Worm (Caenorhabditis elegans): ENCODE measurements around the gene K09H11.6.
A peak's percentile ranks its signal among the peaks of the same experiment; 100 is the strongest.

The K09H11.6 gene

DNA sequence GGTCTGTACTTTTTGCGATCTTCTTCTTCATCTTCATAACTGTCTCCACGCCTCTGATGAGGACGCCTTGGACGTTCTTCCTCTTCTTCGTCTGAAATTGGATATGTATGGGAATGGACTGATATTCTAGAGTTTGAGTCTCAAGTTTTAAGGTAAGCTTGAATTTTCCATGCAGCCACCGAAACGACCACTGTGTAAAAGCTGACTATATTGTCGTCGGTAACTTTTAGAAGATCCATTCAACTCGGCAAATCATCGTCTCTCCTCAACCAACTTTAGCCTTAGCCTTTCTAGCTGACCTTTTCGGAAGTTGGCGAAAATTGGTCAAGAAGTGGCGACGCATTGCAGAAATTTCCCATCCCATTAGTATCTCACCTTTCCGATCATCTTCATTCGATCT lies 11.6 kb downstream of the K09H11.6 start:
- TF ChIP-seq madf-6 (GFP tag; IDR thresholded peaks at IDR 0.05) (0 out of 2 replicates have a peak, but pooled peaks have one; percentile 17), efl-1 (GFP tag; optimal IDR thresholded peaks at IDR 0.05) (no peak)

DNA sequence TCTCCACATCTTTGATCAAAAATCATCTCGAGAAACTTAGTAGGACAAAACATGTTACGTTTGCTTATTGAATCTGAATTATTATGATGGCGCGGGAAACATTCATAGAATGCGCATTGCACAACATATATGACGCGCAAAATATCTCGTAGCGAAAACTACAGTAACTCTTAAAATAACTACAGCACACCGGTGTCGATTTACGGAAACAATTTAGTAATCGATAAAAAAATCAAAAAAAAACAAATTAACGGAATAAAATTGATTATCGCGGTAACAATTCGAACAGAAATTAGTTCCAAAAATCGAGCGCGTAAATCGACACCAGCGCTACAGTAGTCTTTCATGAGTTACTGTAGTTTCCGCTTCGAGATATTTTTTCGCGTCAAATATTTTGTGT lies 13.9 kb downstream of the K09H11.6 start:
- TF ChIP-seq lin-26 (GFP tag; IDR thresholded peaks at IDR 0.05) (no peak), B0261.1 (tag; optimal IDR thresholded peaks at IDR 0.05) (no peak), Y67H2A.10 (GFP tag; conservative IDR thresholded peaks at IDR 0.05) (no peak), efl-1 (GFP tag; optimal IDR thresholded peaks at IDR 0.05) (peak; percentile 34), T07F8.4 (tag; optimal IDR thresholded peaks at IDR 0.05) (no peak), snpc-3.4 (tag; optimal IDR thresholded peaks at IDR 0.05) (no peak), xnd-1 (tag; optimal IDR thresholded peaks at IDR 0.05) (peak; percentile 34), F57A8.1 (GFP tag; optimal IDR thresholded peaks at IDR 0.05) (no peak), F57C9.4 (tag; optimal IDR thresholded peaks at IDR 0.05) (no peak), ceh-58 (GFP tag; IDR thresholded peaks at IDR 0.05) (0 out of 2 replicates have a peak, but pooled peaks have one; percentile 19), egl-18 (GFP tag; IDR thresholded peaks at IDR 0.05) (no peak), lin-40 (tag; optimal IDR thresholded peaks at IDR 0.05) (no peak), sdz-38 (tag; optimal IDR thresholded peaks at IDR 0.05) (no peak), hmg-20 (GFP tag; IDR thresholded peaks at IDR 0.05) (no peak), ets-4 (GFP tag; optimal IDR thresholded peaks at IDR 0.05) (no peak), lsl-1 (GFP tag; optimal IDR thresholded peaks at IDR 0.05) (peak; percentile 53), snpc-1.3 (tag; optimal IDR thresholded peaks at IDR 0.05; ENCODE audit: insufficient read depth) (no peak), egrh-3 (GFP tag; IDR thresholded peaks at IDR 0.05) (no peak), ztf-28 (GFP tag; IDR thresholded peaks at IDR 0.05) (no peak), hrde-1 (tag; optimal IDR thresholded peaks at IDR 0.05; ENCODE audit: borderline replicate concordance) (peak; percentile 37), nhr-90 (tag; optimal IDR thresholded peaks at IDR 0.05) (no peak), madf-6 (GFP tag; IDR thresholded peaks at IDR 0.05) (peak; percentile 65; the same call in 1 of the 2 replicates), F52B5.7 (tag; optimal IDR thresholded peaks at IDR 0.05) (no peak), B0336.3 (GFP tag; IDR thresholded peaks at IDR 0.05) (peak; percentile 29; the same call in 1 of the 2 replicates), hmg-1.2 (GFP tag; IDR thresholded peaks at IDR 0.05) (0 out of 2 replicates have a peak, but pooled peaks have one; percentile 18), F49E8.2 (tag; optimal IDR thresholded peaks at IDR 0.05; ENCODE audit: insufficient read depth) (no peak), lag-1 (GFP tag; IDR thresholded peaks at IDR 0.05) (no peak), Y95B8A.8 (GFP tag; IDR thresholded peaks at IDR 0.05) (no peak), F33H1.4 (GFP tag; IDR thresholded peaks at IDR 0.05) (peak; percentile 33; the same call in 1 of the 2 replicates), pbrm-1 (GFP tag; IDR thresholded peaks at IDR 0.05) (0 out of 2 replicates have a peak, but pooled peaks have one; percentile 18), C06A6.2 (GFP tag; conservative IDR thresholded peaks at IDR 0.05) (no peak), ztf-18 (tag; optimal IDR thresholded peaks at IDR 0.05) (no peak), F39B2.1 (GFP tag; IDR thresholded peaks at IDR 0.05) (no peak), ceh-100 (GFP tag; IDR thresholded peaks at IDR 0.05) (no peak), him-1 (tag; optimal IDR thresholded peaks at IDR 0.05) (peak; percentile 54), akir-1 (GFP tag; optimal IDR thresholded peaks at IDR 0.05) (no peak), attf-6 (GFP tag; IDR thresholded peaks at IDR 0.05) (0 out of 2 replicates have a peak, but pooled peaks have one; percentile 19), mel-28 (tag; optimal IDR thresholded peaks at IDR 0.05; ENCODE audit: borderline replicate concordance) (no peak), athp-1 (tag; optimal IDR thresholded peaks at IDR 0.05) (no peak), K11D2.4 (GFP tag; IDR thresholded peaks at IDR 0.05) (no peak)
